Fruit fly (Drosophila melanogaster) whole organism, embryonic: ENCODE measurements around the gene Rpn9.
A peak's percentile ranks its signal among the peaks of the same experiment; 100 is the strongest.

ENCODE experiments used
- CG11456 ChIP-seq: fragments of 200-800 bp; sonication (Bioruptor generic); IDR thresholded peaks from 3 replicates; pipeline ENCODE4 v1.3.6; 2022; ENCODE audit warnings: missing biosample characterization, missing genetic modification characterization
- CG11695 ChIP-seq: fragments of 200-800 bp; sonication (Bioruptor generic); IDR thresholded peaks from 3 replicates; pipeline ENCODE4 v1.3.6; 2022; ENCODE audit warnings: missing biosample characterization, missing genetic modification characterization
- CG12104 ChIP-seq: fragments of 200-800 bp; sonication (Bioruptor generic); optimal IDR thresholded peaks from 3 replicates; lab custom pipeline; 2016; ENCODE audit warnings: missing biosample characterization, missing genetic modification characterization
- CG12219 ChIP-seq: fragments of 200-800 bp; sonication (Bioruptor generic); optimal IDR thresholded peaks from 3 replicates; lab custom pipeline; 2018; ENCODE audit warnings: missing biosample characterization, mild to moderate bottlenecking, missing genetic modification characterization
- CG14667 ChIP-seq: fragments of 200-800 bp; sonication (Bioruptor generic); IDR thresholded peaks from 2 replicates; pipeline ENCODE4 v1.3.6; 2022; ENCODE audit warnings: missing biosample characterization, missing genetic modification characterization
- CG1602 ChIP-seq: fragments of 200-800 bp; sonication (Bioruptor generic); optimal IDR thresholded peaks from 3 replicates; lab custom pipeline; 2016; ENCODE audit warnings: missing biosample characterization, missing genetic modification characterization
- CG16863 ChIP-seq: fragments of 200-800 bp; sonication (Bioruptor generic); optimal IDR thresholded peaks from 3 replicates; lab custom pipeline; 2016; ENCODE audit warnings: missing biosample characterization, missing genetic modification characterization
- CG18011 ChIP-seq: fragments of 200-800 bp; sonication (Bioruptor generic); optimal IDR thresholded peaks from 2 replicates; lab custom pipeline; 2017; ENCODE audit warnings: missing biosample characterization, missing genetic modification characterization, mild to moderate bottlenecking, moderate library complexity, missing genotype
- CG30431 ChIP-seq: fragments of 200-800 bp; sonication (Bioruptor generic); optimal IDR thresholded peaks from 2 replicates; lab custom pipeline; 2017; ENCODE audit warnings: missing biosample characterization, missing genetic modification characterization
- CG34224 ChIP-seq: fragments of 200-800 bp; sonication (Bioruptor generic); IDR thresholded peaks from 3 replicates; pipeline ENCODE4 v1.3.6; 2022; ENCODE audit warnings: missing biosample characterization, missing genetic modification characterization; ENCODE audit not compliant: partially characterized antibody
- CG3995 ChIP-seq: fragments of 200-800 bp; sonication (Bioruptor generic); optimal IDR thresholded peaks from 3 replicates; lab custom pipeline; 2016; ENCODE audit warnings: missing biosample characterization, missing genetic modification characterization
- CG5245 ChIP-seq: fragments of 200-800 bp; sonication (Bioruptor generic); optimal IDR thresholded peaks from 3 replicates; lab custom pipeline; 2016; ENCODE audit warnings: missing biosample characterization, missing genetic modification characterization
- CG6654 ChIP-seq: fragments of 200-800 bp; sonication (Bioruptor generic); optimal IDR thresholded peaks from 2 replicates; lab custom pipeline; 2017; ENCODE audit warnings: missing biosample characterization, mild to moderate bottlenecking, missing genetic modification characterization
- CG8359 ChIP-seq: fragments of 200-800 bp; sonication (Bioruptor generic); optimal IDR thresholded peaks from 2 replicates; lab custom pipeline; 2017; ENCODE audit warnings: missing biosample characterization, mild to moderate bottlenecking, missing genetic modification characterization, borderline replicate concordance
- CG8388 ChIP-seq: fragments of 200-800 bp; sonication (Bioruptor generic); optimal IDR thresholded peaks from 2 replicates; lab custom pipeline; 2019; ENCODE audit warnings: missing biosample characterization, mild to moderate bottlenecking, missing genetic modification characterization, moderate library complexity
- CG8765 ChIP-seq: fragments of 200-800 bp; sonication (Bioruptor generic); IDR thresholded peaks from 2 replicates; pipeline ENCODE4 v1.3.6; 2022; ENCODE audit warnings: missing biosample characterization, missing genetic modification characterization
- CG8924 ChIP-seq: fragments of 200-800 bp; optimal IDR thresholded peaks from 3 replicates; lab custom pipeline; 2019; ENCODE audit warnings: missing biosample characterization, mild to moderate bottlenecking, missing genetic modification characterization, moderate library complexity
- CG9727 ChIP-seq: fragments of 200-800 bp; sonication (Bioruptor generic); optimal IDR thresholded peaks from 3 replicates; lab custom pipeline; 2017; ENCODE audit warnings: missing biosample characterization, mild to moderate bottlenecking, missing genetic modification characterization
- Camta ChIP-seq: fragments of 200-800 bp; sonication (Bioruptor generic); optimal IDR thresholded peaks from 2 replicates; lab custom pipeline; 2016; ENCODE audit warnings: missing biosample characterization, missing genetic modification characterization
- CkIIα-i1 ChIP-seq: fragments of 200-800 bp; sonication (Bioruptor generic); IDR thresholded peaks from 2 replicates; pipeline ENCODE4 v1.3.6; 2022; ENCODE audit warnings: missing biosample characterization, missing genetic modification characterization
- Dip2 ChIP-seq: fragments of 200-800 bp; sonication (Bioruptor generic); IDR thresholded peaks from 2 replicates; pipeline ENCODE4 v1.3.6; 2022; ENCODE audit warnings: missing biosample characterization, missing genetic modification characterization
- Doc2 ChIP-seq: fragments of 200-800 bp; sonication (Bioruptor generic); IDR thresholded peaks from 2 replicates; pipeline ENCODE4 v1.3.6; 2022; ENCODE audit warnings: missing biosample characterization, missing genetic modification characterization
- E2f2 ChIP-seq: fragments of 200-800 bp; sonication (Bioruptor generic); IDR thresholded peaks from 2 replicates; pipeline ENCODE4 v1.3.6; 2022; ENCODE audit warnings: missing biosample characterization, missing genetic modification characterization
- Elba2 ChIP-seq: fragments of 200-800 bp; sonication (Bioruptor generic); optimal IDR thresholded peaks from 3 replicates; lab custom pipeline; 2016; ENCODE audit warnings: missing biosample characterization, missing genetic modification characterization
- Ets65A ChIP-seq: fragments of 200-800 bp; sonication (Bioruptor generic); peaks from one replicate; lab custom pipeline; 2016; ENCODE audit warnings: missing biosample characterization, missing genetic modification characterization
- Hr51 ChIP-seq, 2 experiments: fragments of 200-800 bp; sonication (Bioruptor generic); optimal IDR thresholded peaks; 2 replicates in 1 of 2; 3 replicates in 1 of 2; lab custom pipeline; 2016 to 2018; ENCODE audit warnings: missing biosample characterization in 2 of 2, missing genetic modification characterization in 2 of 2, mild to moderate bottlenecking in 1 of 2, moderate library complexity in 1 of 2
- Xbp1 ChIP-seq: fragments of 200-800 bp; sonication (Bioruptor generic); optimal IDR thresholded peaks from 3 replicates; lab custom pipeline; 2016; ENCODE audit warnings: missing biosample characterization, mild to moderate bottlenecking, missing genetic modification characterization
- bigmax ChIP-seq: fragments of 200-800 bp; sonication (Bioruptor generic); optimal IDR thresholded peaks from 2 replicates; lab custom pipeline; 2018; ENCODE audit warnings: missing biosample characterization, mild to moderate bottlenecking, missing genetic modification characterization
- chinmo ChIP-seq: fragments of 200-800 bp; sonication (Bioruptor generic); IDR thresholded peaks from 4 replicates; pipeline ENCODE4 v1.3.6; 2022; ENCODE audit warnings: missing biosample characterization, missing genetic modification characterization; ENCODE audit not compliant: partially characterized antibody
- ci ChIP-seq: fragments of 200-800 bp; sonication (Bioruptor generic); IDR thresholded peaks from 3 replicates; pipeline ENCODE4 v1.3.6; 2022; ENCODE audit warnings: missing biosample characterization, missing genetic modification characterization
- cwo ChIP-seq: fragments of 200-800 bp; sonication (Bioruptor generic); optimal IDR thresholded peaks from 3 replicates; lab custom pipeline; 2017; ENCODE audit warnings: missing biosample characterization, missing genetic modification characterization, mild to moderate bottlenecking, moderate library complexity, missing genetic modification reagents
- dati ChIP-seq: fragments of 200-800 bp; sonication (Bioruptor generic); IDR thresholded peaks from 2 replicates; pipeline ENCODE4 v1.3.6; 2022; ENCODE audit warnings: missing biosample characterization, missing genetic modification characterization
- ems ChIP-seq: fragments of 200-800 bp; sonication (Bioruptor generic); optimal IDR thresholded peaks from 3 replicates; lab custom pipeline; 2016; ENCODE audit warnings: missing biosample characterization, missing genetic modification characterization
- eyg ChIP-seq: fragments of 200-800 bp; sonication (Bioruptor generic); optimal IDR thresholded peaks from 3 replicates; lab custom pipeline; 2016; ENCODE audit warnings: missing biosample characterization, missing genetic modification characterization
- ind ChIP-seq: fragments of 200-800 bp; sonication (Bioruptor generic); optimal IDR thresholded peaks from 3 replicates; lab custom pipeline; 2016; ENCODE audit warnings: missing biosample characterization, missing genetic modification characterization
- insv ChIP-seq, 2 experiments: fragments of 200-800 bp; sonication (Bioruptor generic); optimal IDR thresholded peaks; 3 replicates each; lab custom pipeline; 2016 to 2018; ENCODE audit warnings: missing biosample characterization in 2 of 2, missing genetic modification characterization in 2 of 2
- inv ChIP-seq: fragments of 200-800 bp; sonication (Bioruptor generic); IDR thresholded peaks from 2 replicates; pipeline ENCODE4 v1.3.6; 2022; ENCODE audit warnings: missing biosample characterization, missing genetic modification characterization; ENCODE audit not compliant: partially characterized antibody
- knrl ChIP-seq: fragments of 200-800 bp; sonication (Bioruptor generic); IDR thresholded peaks from 3 replicates; pipeline ENCODE4 v1.3.6; 2022; ENCODE audit warnings: missing biosample characterization, missing genetic modification characterization; ENCODE audit not compliant: partially characterized antibody
- lilli ChIP-seq: fragments of 200-800 bp; sonication (Bioruptor generic); optimal IDR thresholded peaks from 3 replicates; lab custom pipeline; 2016; ENCODE audit warnings: missing biosample characterization, missing genetic modification characterization
- lmd ChIP-seq: fragments of 200-800 bp; sonication (Bioruptor generic); IDR thresholded peaks from 2 replicates; pipeline ENCODE4 v1.3.6; 2022; ENCODE audit warnings: missing biosample characterization, missing genetic modification characterization
- nerfin-2 ChIP-seq: fragments of 200-800 bp; sonication (Bioruptor generic); IDR thresholded peaks from 2 replicates; pipeline ENCODE4 v1.3.6; 2022; ENCODE audit warnings: missing biosample characterization, missing genetic modification characterization; ENCODE audit not compliant: partially characterized antibody
- p53 ChIP-seq: fragments of 200-800 bp; sonication (Bioruptor generic); optimal IDR thresholded peaks from 2 replicates; lab custom pipeline; 2016; ENCODE audit warnings: missing biosample characterization, missing genetic modification characterization
- prd ChIP-seq, 3 experiments: fragments of >200 bp in 2 of 3; fragments of 200-800 bp in 1 of 3; sonication (Bioruptor generic) in 1 of 3; optimal IDR thresholded peaks in 2 of 3; IDR thresholded peaks in 1 of 3; 2 replicates in 2 of 3; 3 replicates in 1 of 3; pipeline versions ENCODE4 v1.3.6 to Lab custom; 2017 to 2022; ENCODE audit warnings: missing biosample characterization in 1 of 3, missing genetic modification characterization in 1 of 3
- pum ChIP-seq: fragments of 200-800 bp; sonication (Bioruptor generic); optimal IDR thresholded peaks from 2 replicates; lab custom pipeline; 2016; ENCODE audit warnings: missing biosample characterization, missing genetic modification characterization
- pzg ChIP-seq: fragments of 200-800 bp; sonication (Bioruptor generic); optimal IDR thresholded peaks from 3 replicates; lab custom pipeline; 2018; ENCODE audit warnings: missing biosample characterization, mild to moderate bottlenecking, missing genetic modification characterization, moderate library complexity
- salm ChIP-seq: fragments of 200-800 bp; sonication (Bioruptor generic); optimal IDR thresholded peaks from 2 replicates; lab custom pipeline; 2018; ENCODE audit warnings: missing biosample characterization, mild to moderate bottlenecking, missing genetic modification characterization
- sc ChIP-seq, 3 experiments: fragments of >200 bp in 2 of 3; fragments of 200-800 bp in 1 of 3; sonication (Bioruptor generic) in 1 of 3; optimal IDR thresholded peaks; 2 replicates in 2 of 3; 3 replicates in 1 of 3; lab custom pipeline; 2017; ENCODE audit warnings: mild to moderate bottlenecking in 1 of 3, missing biosample characterization in 1 of 3, missing genetic modification characterization in 1 of 3, missing genetic modification reagents in 1 of 3
- stwl ChIP-seq: fragments of 200-800 bp; sonication (Bioruptor generic); optimal IDR thresholded peaks from 3 replicates; lab custom pipeline; 2018; ENCODE audit warnings: missing biosample characterization, mild to moderate bottlenecking, missing genetic modification characterization, moderate library complexity
- zen ChIP-seq: fragments of 200-800 bp; sonication (Bioruptor generic); optimal IDR thresholded peaks from 3 replicates; lab custom pipeline; 2018; ENCODE audit warnings: missing biosample characterization, mild to moderate bottlenecking, missing genetic modification characterization, moderate library complexity

The Rpn9 gene

dm6 chr3R:23726740-23727139 is 6.5 kb downstream of the Rpn9 start (continued):
- no peak for TF ChIP-seq insv (GFP tag; optimal IDR thresholded peaks at IDR 0.05; lab: Kevin White, UChicago)
- peak; percentile 79 for TF ChIP-seq lmd
- peak; percentile 22 for TF ChIP-seq CG5245
- TF ChIP-seq zen (tag; lab: Kevin White, UChicago) = peak; percentile 41
- peak; percentile 72 for TF ChIP-seq CG18011 (GFP tag; lab: Kevin White, UChicago)
- no peak for TF ChIP-seq stwl (tag; lab: Kevin White, UChicago)
- TF ChIP-seq prd (optimal IDR thresholded peaks at IDR 0.05; lab: Kevin White, UChicago) = no peak
- peak; percentile 78 for TF ChIP-seq prd (GFP tag; IDR thresholded peaks at IDR 0.05; lab: Robert Waterston, UW)
- peak; percentile 85 for TF ChIP-seq CG9727
- TF ChIP-seq Ets65A (GFP tag; lab: Kevin White, UChicago) = peak; percentile 76
- peak; percentile 55; the same call in 1 of the 2 replicates for TF ChIP-seq CG14667
- peak; percentile 50 for TF ChIP-seq CG16863 (GFP tag; lab: Kevin White, UChicago)
- peak; percentile 31 for TF ChIP-seq CG8388 (GFP tag; lab: Kevin White, UChicago)
- peak; percentile 59 for TF ChIP-seq CG1602 (GFP tag; lab: Kevin White, UChicago)
- TF ChIP-seq E2f2 (GFP tag; lab: Robert Waterston, UW) = peak; percentile 56; the same call in 1 of the 2 replicates
- TF ChIP-seq CG8924 (tag; lab: Kevin White, UChicago) = peak; percentile 85
- peak; percentile 57 for TF ChIP-seq CG12219 (GFP tag; lab: Kevin White, UChicago)
- no peak for TF ChIP-seq dati
- TF ChIP-seq Elba2 (GFP tag; lab: Kevin White, UChicago) = no peak
- TF ChIP-seq CG34224 (GFP tag; lab: Robert Waterston, UW) = no peak
- peak; percentile 75; the same call in 2 of the 3 replicates for TF ChIP-seq CG11456
- peak; percentile 86 for TF ChIP-seq CG11695 (GFP tag; lab: Robert Waterston, UW)
- no peak for TF ChIP-seq knrl (GFP tag; lab: Robert Waterston, UW)
- peak; percentile 64 for TF ChIP-seq ems (GFP tag; lab: Kevin White, UChicago)
- TF ChIP-seq nerfin-2 = no peak
- peak; percentile 51 for TF ChIP-seq CG3995 (GFP tag; lab: Kevin White, UChicago)
- TF ChIP-seq pzg (GFP tag; lab: Kevin White, UChicago) = no peak
- TF ChIP-seq eyg (GFP tag; lab: Kevin White, UChicago) = peak; percentile 54
- TF ChIP-seq CG8765 (GFP tag; lab: Robert Waterston, UW) = no peak; the same call in 1 of the 2 replicates
- no peak for TF ChIP-seq Doc2 (GFP tag; lab: Robert Waterston, UW)
- TF ChIP-seq CG6654 (GFP tag; lab: Kevin White, UChicago) = peak; percentile 19
- TF ChIP-seq sc (optimal IDR thresholded peaks at IDR 0.05; lab: Kevin White, UChicago) = no peak
- no peak for TF ChIP-seq sc (GFP tag; optimal IDR thresholded peaks at IDR 0.05; lab: Kevin White, UChicago)
- TF ChIP-seq lilli (GFP tag; lab: Kevin White, UChicago) = peak; percentile 93
- TF ChIP-seq Dip2 (GFP tag; lab: Robert Waterston, UW) = no peak
- peak; percentile 71 for TF ChIP-seq Xbp1 (GFP tag; lab: Kevin White, UChicago)
- TF ChIP-seq ind (GFP tag; lab: Kevin White, UChicago) = peak; percentile 82
- no peak for TF ChIP-seq CkIIα-i1
- TF ChIP-seq ci = peak; percentile 77
- peak; percentile 91 for TF ChIP-seq cwo (GFP tag; lab: Kevin White, UChicago)
- TF ChIP-seq chinmo (GFP tag; lab: Robert Waterston, UW) = 0 out of 4 replicates have a peak, but pooled peaks have one; percentile 36
- TF ChIP-seq CG30431 = peak; percentile 29
- TF ChIP-seq bigmax = no peak
- TF ChIP-seq CG8359 (GFP tag; lab: Kevin White, UChicago) = peak; percentile 2
- TF ChIP-seq Camta (GFP tag; lab: Kevin White, UChicago) = peak; percentile 57
- peak; percentile 47 for TF ChIP-seq pum (GFP tag; lab: Kevin White, UChicago)
- no peak for TF ChIP-seq inv (GFP tag; lab: Robert Waterston, UW)
- peak; percentile 39 for TF ChIP-seq salm (tag; lab: Kevin White, UChicago)
- peak; percentile 51 for TF ChIP-seq CG12104 (GFP tag; lab: Kevin White, UChicago)
- peak; percentile 45 to 86 for TF ChIP-seq Hr51 (GFP tag; optimal IDR thresholded peaks at IDR 0.05; lab: Kevin White, UChicago)
- TF ChIP-seq p53 (GFP tag; lab: Kevin White, UChicago) = no peak
